Fruit fly (Drosophila melanogaster) whole organism, prepupa: ENCODE measurements around the gene CG31464.

ENCODE experiments used
- Blimp-1 ChIP-seq: fragments of 200-800 bp; sonication (Bioruptor generic); optimal IDR thresholded peaks from 3 replicates; lab custom pipeline; 2017; ENCODE audit warnings: missing biosample characterization, missing genetic modification characterization, mild to moderate bottlenecking, moderate library complexity, missing genetic modification reagents
- CG10669 ChIP-seq: fragments of 200-800 bp; sonication (Bioruptor generic); optimal IDR thresholded peaks from 3 replicates; lab custom pipeline; 2018; ENCODE audit warnings: missing biosample characterization, mild to moderate bottlenecking, missing genetic modification characterization, moderate library complexity
- CG11762 ChIP-seq: fragments of 200-800 bp; sonication (Bioruptor generic); optimal IDR thresholded peaks from 3 replicates; lab custom pipeline; 2016; ENCODE audit warnings: missing biosample characterization, missing genetic modification characterization; ENCODE audit not compliant: insufficient read depth
- CG11902 ChIP-seq: fragments of 200-800 bp; sonication (Bioruptor generic); optimal IDR thresholded peaks from 3 replicates; lab custom pipeline; 2016; ENCODE audit warnings: missing biosample characterization, missing genetic modification characterization
- CG15336 ChIP-seq: fragments of 200-800 bp; sonication (Bioruptor generic); IDR thresholded peaks from 2 replicates; pipeline ENCODE4 v1.3.6; 2022; ENCODE audit warnings: missing biosample characterization, missing genetic modification characterization
- CG1621 ChIP-seq: fragments of 200-800 bp; sonication (Bioruptor generic); optimal IDR thresholded peaks from 3 replicates; lab custom pipeline; 2018; ENCODE audit warnings: missing biosample characterization, mild to moderate bottlenecking, missing genetic modification characterization
- CG16779 ChIP-seq: fragments of 200-800 bp; sonication (Bioruptor generic); optimal IDR thresholded peaks from 3 replicates; lab custom pipeline; 2017; ENCODE audit warnings: missing biosample characterization, mild to moderate bottlenecking, missing genetic modification characterization
- CG3032 ChIP-seq: fragments of 200-800 bp; optimal IDR thresholded peaks from 2 replicates; lab custom pipeline; 2019; ENCODE audit warnings: missing biosample characterization, mild to moderate bottlenecking, missing genetic modification characterization, moderate library complexity
- CG3919 ChIP-seq: fragments of 200-800 bp; sonication (Bioruptor generic); optimal IDR thresholded peaks from 3 replicates; lab custom pipeline; 2016; ENCODE audit warnings: missing biosample characterization, missing genetic modification characterization
- CG4318 ChIP-seq: fragments of 200-800 bp; sonication (Bioruptor generic); optimal IDR thresholded peaks from 3 replicates; lab custom pipeline; 2017; ENCODE audit warnings: missing biosample characterization, mild to moderate bottlenecking, missing genetic modification characterization
- CG6163 ChIP-seq: fragments of 200-800 bp; sonication (Bioruptor generic); IDR thresholded peaks from 3 replicates; pipeline ENCODE4 v1.3.6; 2022; ENCODE audit warnings: missing biosample characterization, missing genetic modification characterization
- CG6276 ChIP-seq: fragments of 200-800 bp; sonication (Bioruptor generic); optimal IDR thresholded peaks from 2 replicates; lab custom pipeline; 2017; ENCODE audit warnings: missing biosample characterization, mild to moderate bottlenecking, missing genetic modification characterization
- CG8632 ChIP-seq: fragments of 200-800 bp; sonication (Bioruptor generic); optimal IDR thresholded peaks from 3 replicates; lab custom pipeline; 2016; ENCODE audit warnings: missing biosample characterization, missing genetic modification characterization
- Eip75B ChIP-seq: fragments of 200-800 bp; sonication (Bioruptor generic); optimal IDR thresholded peaks from 3 replicates; lab custom pipeline; 2016; ENCODE audit warnings: missing biosample characterization, missing genetic modification characterization
- Ets96B ChIP-seq: fragments of 200-800 bp; optimal IDR thresholded peaks from 2 replicates; lab custom pipeline; 2019; ENCODE audit warnings: missing biosample characterization, mild to moderate bottlenecking, missing genetic modification characterization, moderate library complexity
- Gug ChIP-seq: fragments of 200-800 bp; sonication (Bioruptor generic); IDR thresholded peaks from 2 replicates; pipeline ENCODE4 v1.3.6; 2022; ENCODE audit warnings: missing biosample characterization, missing genetic modification characterization
- Hr38 ChIP-seq: sonication (Bioruptor generic); optimal IDR thresholded peaks from 2 replicates; lab custom pipeline; 2016; ENCODE audit warnings: missing biosample characterization, missing genetic modification characterization
- Hr39 ChIP-seq: fragments of 200-800 bp; sonication (Bioruptor generic); optimal IDR thresholded peaks from 2 replicates; lab custom pipeline; 2016; ENCODE audit warnings: missing biosample characterization, missing genetic modification characterization
- Lpt ChIP-seq: fragments of 200-800 bp; sonication (Bioruptor generic); optimal IDR thresholded peaks from 3 replicates; lab custom pipeline; 2016; ENCODE audit warnings: missing biosample characterization, missing genetic modification characterization
- Met ChIP-seq: fragments of 200-800 bp; sonication (Bioruptor generic); optimal IDR thresholded peaks from 3 replicates; lab custom pipeline; 2016; ENCODE audit warnings: missing biosample characterization, missing genetic modification characterization
- Smox ChIP-seq: fragments of 200-800 bp; sonication (Bioruptor generic); optimal IDR thresholded peaks from 3 replicates; lab custom pipeline; 2016; ENCODE audit warnings: missing biosample characterization, missing genetic modification characterization
- Sox102F ChIP-seq: fragments of 200-800 bp; sonication (Bioruptor generic); optimal IDR thresholded peaks from 2 replicates; lab custom pipeline; 2016; ENCODE audit warnings: missing biosample characterization, mild to moderate bottlenecking, missing genetic modification characterization
- Sox15 ChIP-seq: fragments of 200-800 bp; sonication (Bioruptor generic); optimal IDR thresholded peaks from 3 replicates; lab custom pipeline; 2016; ENCODE audit warnings: missing biosample characterization, missing genetic modification characterization
- achi ChIP-seq: fragments of 200-800 bp; sonication (Bioruptor generic); optimal IDR thresholded peaks from 3 replicates; lab custom pipeline; 2016; ENCODE audit warnings: missing biosample characterization, missing genetic modification characterization
- acj6 ChIP-seq: fragments of 200-800 bp; sonication (Bioruptor generic); optimal IDR thresholded peaks from 3 replicates; lab custom pipeline; 2016; ENCODE audit warnings: missing biosample characterization, missing genetic modification characterization
- cyc ChIP-seq: fragments of 200-800 bp; sonication (Bioruptor generic); optimal IDR thresholded peaks from 3 replicates; lab custom pipeline; 2016; ENCODE audit warnings: missing biosample characterization, missing genetic modification characterization
- dac ChIP-seq: fragments of 200-800 bp; sonication (Bioruptor generic); optimal IDR thresholded peaks from 2 replicates; lab custom pipeline; 2017; ENCODE audit warnings: missing biosample characterization, mild to moderate bottlenecking, missing genetic modification characterization
- dsx ChIP-seq: fragments of 200-800 bp; optimal IDR thresholded peaks from 3 replicates; lab custom pipeline; 2019; ENCODE audit warnings: missing biosample characterization, mild to moderate bottlenecking, missing genetic modification characterization, moderate library complexity; ENCODE audit not compliant: poor library complexity, severe bottlenecking
- eg ChIP-seq: fragments of 200-800 bp; sonication (Bioruptor generic); IDR thresholded peaks from 3 replicates; pipeline ENCODE4 v1.3.6; 2022; ENCODE audit warnings: missing biosample characterization, missing genetic modification characterization
- esn ChIP-seq: fragments of 200-800 bp; sonication (Bioruptor generic); optimal IDR thresholded peaks from 2 replicates; lab custom pipeline; 2016; ENCODE audit warnings: missing biosample characterization, mild to moderate bottlenecking, missing genetic modification characterization, moderate library complexity
- fd59A ChIP-seq: fragments of 200-800 bp; sonication (Bioruptor generic); optimal IDR thresholded peaks from 2 replicates; lab custom pipeline; 2017; ENCODE audit warnings: missing biosample characterization, mild to moderate bottlenecking, missing genetic modification characterization, missing genetic modification reagents
- fkh ChIP-seq: fragments of 200-800 bp; sonication (Bioruptor generic); optimal IDR thresholded peaks from 3 replicates; lab custom pipeline; 2017; ENCODE audit warnings: missing biosample characterization, mild to moderate bottlenecking, missing genetic modification characterization, moderate library complexity
- lz ChIP-seq: fragments of 200-800 bp; sonication (Bioruptor generic); optimal IDR thresholded peaks from 3 replicates; lab custom pipeline; 2016; ENCODE audit warnings: missing biosample characterization, missing genetic modification characterization
- net ChIP-seq: fragments of 200-800 bp; sonication (Bioruptor generic); optimal IDR thresholded peaks from 3 replicates; lab custom pipeline; 2016; ENCODE audit warnings: missing biosample characterization, missing genetic modification characterization
- pdm3 ChIP-seq: fragments of 200-800 bp; sonication (Bioruptor generic); optimal IDR thresholded peaks from 3 replicates; lab custom pipeline; 2016; ENCODE audit warnings: missing biosample characterization, missing genetic modification characterization
- spab ChIP-seq: fragments of 200-800 bp; sonication (Bioruptor generic); optimal IDR thresholded peaks from 2 replicates; lab custom pipeline; 2017; ENCODE audit warnings: missing biosample characterization, mild to moderate bottlenecking, missing genetic modification characterization, missing genetic modification reagents
- ss ChIP-seq, 2 experiments: fragments of 200-800 bp; sonication (Bioruptor generic); optimal IDR thresholded peaks; 2 replicates in 1 of 2; 3 replicates in 1 of 2; lab custom pipeline; 2017 to 2018; ENCODE audit warnings: mild to moderate bottlenecking in 2 of 2, missing biosample characterization in 2 of 2, missing genetic modification characterization in 2 of 2, moderate library complexity in 1 of 2
- topi ChIP-seq: fragments of 200-800 bp; sonication (Bioruptor generic); optimal IDR thresholded peaks from 3 replicates; lab custom pipeline; 2016; ENCODE audit warnings: missing biosample characterization, missing genetic modification characterization

Gene CG31464

dm6 chr3R:8282727-8283126, 8.3 kb upstream of the CG31464 start (continued):
- TF ChIP-seq CG16779 (tag; lab: Kevin White, UChicago) (no peak), CG1621 (no peak), CG11902 (GFP tag; lab: Kevin White, UChicago) (no peak), fd59A (GFP tag; lab: Kevin White, UChicago) (no peak), Sox102F (GFP tag; lab: Kevin White, UChicago) (peak; percentile 59), CG6163 (no peak), Ets96B (tag; lab: Kevin White, UChicago) (no peak), CG10669 (GFP tag; lab: Kevin White, UChicago) (no peak), CG3919 (GFP tag; lab: Kevin White, UChicago) (no peak), CG4318 (GFP tag; lab: Kevin White, UChicago) (no peak), eg (no peak), CG15336 (GFP tag; lab: Robert Waterston, UW) (no peak), achi (GFP tag; lab: Kevin White, UChicago) (no peak), Met (GFP tag; lab: Kevin White, UChicago) (peak; percentile 55), topi (GFP tag; lab: Kevin White, UChicago) (peak; percentile 45), spab (GFP tag; lab: Kevin White, UChicago) (no peak), lz (GFP tag; lab: Kevin White, UChicago) (peak; percentile 27), esn (GFP tag; lab: Kevin White, UChicago) (peak; percentile 54), dac (GFP tag; lab: Kevin White, UChicago) (no peak), cyc (GFP tag; lab: Kevin White, UChicago) (peak; percentile 19), Gug (GFP tag; lab: Robert Waterston, UW) (no peak), CG11762 (GFP tag; lab: Kevin White, UChicago) (no peak), acj6 (no peak), Smox (GFP tag; lab: Kevin White, UChicago) (peak; percentile 51), fkh (GFP tag; lab: Kevin White, UChicago) (no peak), Lpt (GFP tag; lab: Kevin White, UChicago) (no peak), Sox15 (GFP tag; lab: Kevin White, UChicago) (no peak), CG3032 (tag; lab: Kevin White, UChicago) (no peak), dsx (GFP tag; lab: Kevin White, UChicago) (no peak), pdm3 (GFP tag; lab: Kevin White, UChicago) (peak; percentile 0), net (GFP tag; lab: Kevin White, UChicago) (no peak), Hr39 (GFP tag; lab: Kevin White, UChicago) (peak; percentile 54), Eip75B (no peak)

- no peak for TF ChIP-seq Blimp-1
- TF ChIP-seq dsx (GFP tag; lab: Kevin White, UChicago), result no peak
- no peak for TF ChIP-seq CG11902 (GFP tag; lab: Kevin White, UChicago)
- TF ChIP-seq Ets96B (tag; lab: Kevin White, UChicago), result no peak
- TF ChIP-seq fkh (GFP tag; lab: Kevin White, UChicago), result no peak
- no peak for TF ChIP-seq CG10669 (GFP tag; lab: Kevin White, UChicago)
- no peak for TF ChIP-seq Eip75B
- no peak for TF ChIP-seq Sox15 (GFP tag; lab: Kevin White, UChicago)
- TF ChIP-seq CG15336 (GFP tag; lab: Robert Waterston, UW), result no peak
- no peak for TF ChIP-seq Hr38 (GFP tag; lab: Kevin White, UChicago)
- no peak for TF ChIP-seq ss (GFP tag; optimal IDR thresholded peaks at IDR 0.05; lab: Kevin White, UChicago)
- TF ChIP-seq CG6276 (GFP tag; lab: Kevin White, UChicago), result no peak
- no peak for TF ChIP-seq spab (GFP tag; lab: Kevin White, UChicago)
- no peak for TF ChIP-seq CG8632
- TF ChIP-seq Met (GFP tag; lab: Kevin White, UChicago), result no peak
- no peak for TF ChIP-seq cyc (GFP tag; lab: Kevin White, UChicago)
- no peak for TF ChIP-seq Lpt (GFP tag; lab: Kevin White, UChicago)
These were observed 6.8 kb upstream of the CG31464 start for dm6 chr3R:8284234-8284633.
